Worm (Caenorhabditis elegans) whole organism, L2 larva: ENCODE data around the gene C14B1.3.

Source experiments
- F13H6.1 ChIP-seq: sonication (generic microtip); optimal IDR thresholded peaks from 2 replicates; lab custom pipeline; 2016; ENCODE audit warnings: missing genetic modification characterization, missing compliant biosample characterization
- blmp-1 ChIP-seq: sonication (generic microtip); optimal IDR thresholded peaks from 2 replicates; lab custom pipeline; 2017; ENCODE audit warnings: missing genetic modification characterization, mild to moderate bottlenecking, missing compliant biosample characterization, antibody characterized with exemption, moderate library complexity; ENCODE audit not compliant: insufficient read depth
- lin-39 ChIP-seq: fragments of 150-350 bp; optimal IDR thresholded peaks from 2 replicates; lab custom pipeline; 2014; ENCODE audit warnings: missing biosample characterization, missing genetic modification reagents, missing genetic modification characterization
- mab-5 ChIP-seq: fragments of 150-350 bp; optimal IDR thresholded peaks from 2 replicates; lab custom pipeline; 2014; ENCODE audit warnings: missing biosample characterization, missing genetic modification characterization
- mdl-1 ChIP-seq, 2 experiments: fragments of 150-350 bp in 1 of 2; sonication (generic microtip) in 1 of 2; optimal IDR thresholded peaks; 2 replicates each; lab custom pipeline; 2017; ENCODE audit warnings: missing biosample characterization in 2 of 2, missing genetic modification characterization in 2 of 2
- nhr-23 ChIP-seq: fragments of 150-350 bp; optimal IDR thresholded peaks from 2 replicates; lab custom pipeline; 2014; ENCODE audit warnings: missing biosample characterization, missing genetic modification reagents, missing genetic modification characterization
- nhr-25 ChIP-seq: fragments of 150-350 bp; sonication (generic microtip); optimal IDR thresholded peaks from 3 replicates; lab custom pipeline; 2014; ENCODE audit warnings: missing biosample characterization, missing genetic modification characterization
- nhr-6 ChIP-seq: fragments of 150-350 bp; optimal IDR thresholded peaks from 2 replicates; lab custom pipeline; 2014; ENCODE audit warnings: missing biosample characterization, missing genetic modification characterization
- peb-1 ChIP-seq: fragments of 150-350 bp; optimal IDR thresholded peaks from 2 replicates; lab custom pipeline; 2014; ENCODE audit warnings: missing biosample characterization, missing genetic modification characterization
- sma-3 ChIP-seq: sonication (generic microtip); optimal IDR thresholded peaks from 2 replicates; lab custom pipeline; 2016; ENCODE audit warnings: missing genetic modification reagents, missing genetic modification characterization, missing compliant biosample characterization
- unc-39 ChIP-seq: fragments of 150-350 bp; optimal IDR thresholded peaks from 2 replicates; lab custom pipeline; 2014; ENCODE audit warnings: missing biosample characterization, missing genetic modification characterization
- ztf-11 ChIP-seq: sonication (generic microtip); optimal IDR thresholded peaks from 2 replicates; lab custom pipeline; 2017; ENCODE audit warnings: missing biosample characterization, missing genetic modification characterization

Gene C14B1.3

ce11 chrIII:3743367-3743766 is 40.0 kb downstream of the C14B1.3 start:
- no peak for TF ChIP-seq lin-39 (tag; lab: Kevin White, UChicago)
- TF ChIP-seq sma-3 (GFP tag; lab: Kevin White, UChicago), result no peak
- no peak for TF ChIP-seq unc-39 (tag; lab: Kevin White, UChicago)

ce11 chrIII:3745138-3745537 is 41.8 kb downstream of the C14B1.3 start, which contains the start of gene lin-48:
Gene lin-48 (plus strand): TSS chrIII:3745438.
- TF ChIP-seq mdl-1 (tag; optimal IDR thresholded peaks at IDR 0.05; lab: Kevin White, UChicago) (no peak), peb-1 (tag; lab: Kevin White, UChicago) (no peak), blmp-1 (tag; lab: Kevin White, UChicago) (no peak), nhr-23 (tag; lab: Kevin White, UChicago) (no peak), F13H6.1 (no peak), nhr-6 (tag; lab: Kevin White, UChicago) (no peak), nhr-25 (tag; lab: Kevin White, UChicago) (no peak), ztf-11 (tag; lab: Kevin White, UChicago) (no peak), mab-5 (tag; lab: Kevin White, UChicago) (no peak)
